Worm (Caenorhabditis elegans): ENCODE results near the gene kcnl-1.

Gene kcnl-1

ce11 chrV:19529168-19529567 is 36.0 kb upstream of the kcnl-1 start:
- TF ChIP-seq peb-1 (tag; optimal IDR thresholded peaks at IDR 0.05) = no peak
- peak; percentile 98 for TF ChIP-seq nhr-25 (tag; optimal IDR thresholded peaks at IDR 0.05)
- TF ChIP-seq nhr-10 (tag; optimal IDR thresholded peaks at IDR 0.05) = peak; percentile 1
- TF ChIP-seq nhr-77 (tag; optimal IDR thresholded peaks at IDR 0.05) = no peak
- TF ChIP-seq mdl-1 (tag; optimal IDR thresholded peaks at IDR 0.05) = peak; percentile 98 to 99
- TF ChIP-seq nhr-12 (tag; optimal IDR thresholded peaks at IDR 0.05) = no peak
- peak; percentile 100 for TF ChIP-seq sma-3 (GFP tag; optimal IDR thresholded peaks at IDR 0.05)
- TF ChIP-seq ama-1 (optimal IDR thresholded peaks at IDR 0.05) = peak; percentile 32
- peak; percentile 80 for TF ChIP-seq gmeb-1 (tag; optimal IDR thresholded peaks at IDR 0.05)
- no peak for TF ChIP-seq R02D3.7 (tag; optimal IDR thresholded peaks at IDR 0.05)
- peak; percentile 79 for TF ChIP-seq nhr-6 (tag; optimal IDR thresholded peaks at IDR 0.05)
- peak; percentile 96 for TF ChIP-seq C34F6.9 (tag; optimal IDR thresholded peaks at IDR 0.05)
- peak; percentile 77 for TF ChIP-seq ztf-4 (tag; optimal IDR thresholded peaks at IDR 0.05)
- TF ChIP-seq dmd-4 (tag; optimal IDR thresholded peaks at IDR 0.05) = no peak
- TF ChIP-seq elt-3 (tag; optimal IDR thresholded peaks at IDR 0.05) = no peak
- peak; percentile 62 for TF ChIP-seq zag-1 (tag; optimal IDR thresholded peaks at IDR 0.05)
- TF ChIP-seq fos-1 (tag; optimal IDR thresholded peaks at IDR 0.05) = peak; percentile 94
- TF ChIP-seq ceh-16 (tag; optimal IDR thresholded peaks at IDR 0.05) = peak; percentile 62
- TF ChIP-seq lin-39 (tag; optimal IDR thresholded peaks at IDR 0.05) = no peak
- TF ChIP-seq ceh-82 (tag; optimal IDR thresholded peaks at IDR 0.05) = peak; percentile 10
- TF ChIP-seq Y55F3AM.14 (GFP tag; optimal IDR thresholded peaks at IDR 0.05) = peak; percentile 89
- TF ChIP-seq lsy-2 (tag; optimal IDR thresholded peaks at IDR 0.05) = peak; percentile 55 to 89
- peak; percentile 98 for TF ChIP-seq nhr-21 (tag; optimal IDR thresholded peaks at IDR 0.05)
- TF ChIP-seq nhr-129 (tag; optimal IDR thresholded peaks at IDR 0.05) = peak; percentile 97
- peak; percentile 63 for TF ChIP-seq snpc-4 (tag; optimal IDR thresholded peaks at IDR 0.05)
- TF ChIP-seq lin-11 (tag; optimal IDR thresholded peaks at IDR 0.05) = peak; percentile 79
- TF ChIP-seq sma-9 (GFP tag; optimal IDR thresholded peaks at IDR 0.05) = peak; percentile 100
- no peak for TF ChIP-seq sma-9 (tag; optimal IDR thresholded peaks at IDR 0.05)
- peak; percentile 81 for TF ChIP-seq mab-5 (tag; optimal IDR thresholded peaks at IDR 0.05)
- TF ChIP-seq egl-27 (tag; optimal IDR thresholded peaks at IDR 0.05) = peak; percentile 98
- peak; percentile 80 for TF ChIP-seq lin-13 (GFP tag; optimal IDR thresholded peaks at IDR 0.05)
- no peak for TF ChIP-seq unc-39 (tag; optimal IDR thresholded peaks at IDR 0.05)
- no peak for TF ChIP-seq aly-2 (tag; optimal IDR thresholded peaks at IDR 0.05)
- no peak for TF ChIP-seq nhr-11 (tag; optimal IDR thresholded peaks at IDR 0.05)
- TF ChIP-seq ZK546.5 (tag; optimal IDR thresholded peaks at IDR 0.05) = no peak
- peak; percentile 63 for TF ChIP-seq unc-62 (GFP tag; optimal IDR thresholded peaks at IDR 0.05)
- TF ChIP-seq elt-1 (tag; optimal IDR thresholded peaks at IDR 0.05) = no peak
- TF ChIP-seq crh-2 (tag; optimal IDR thresholded peaks at IDR 0.05) = peak; percentile 95
- peak; percentile 81 for TF ChIP-seq blmp-1 (tag; optimal IDR thresholded peaks at IDR 0.05; ENCODE audit: insufficient read depth)
- no peak for TF ChIP-seq alr-1 (tag; optimal IDR thresholded peaks at IDR 0.05)
- peak; percentile 97 for TF ChIP-seq sem-4 (tag; optimal IDR thresholded peaks at IDR 0.05)
- TF ChIP-seq nhr-23 (tag; optimal IDR thresholded peaks at IDR 0.05) = no peak
- peak; percentile 95 for TF ChIP-seq F13H6.1 (tag; optimal IDR thresholded peaks at IDR 0.05)
- TF ChIP-seq ztf-11 (tag; optimal IDR thresholded peaks at IDR 0.05) = no peak
- TF ChIP-seq unc-55 (GFP tag; optimal IDR thresholded peaks at IDR 0.05) = peak; percentile 96

DNA sequence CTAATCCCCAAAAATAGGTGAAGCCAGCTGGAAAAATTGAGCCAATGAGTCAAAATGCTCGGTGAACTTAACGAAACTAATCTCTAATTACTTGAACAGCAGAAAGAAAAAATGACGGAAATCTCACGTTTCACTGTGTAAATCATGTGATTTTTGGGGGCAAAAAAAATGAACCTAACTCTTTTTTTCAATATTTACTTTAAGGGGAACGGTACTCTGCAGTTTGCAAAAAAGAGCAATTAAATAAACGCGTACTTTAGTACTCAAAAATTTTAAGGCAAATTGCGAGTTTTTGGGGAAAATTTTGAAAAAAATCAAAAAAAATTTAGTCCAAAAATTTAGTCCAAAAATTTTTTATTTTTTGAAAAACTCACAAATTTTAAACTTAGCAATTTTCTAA is 34.1 kb upstream of the kcnl-1 start:
- TF ChIP-seq sma-9 (GFP tag; optimal IDR thresholded peaks at IDR 0.05) (peak; percentile 20), sma-9 (tag; optimal IDR thresholded peaks at IDR 0.05) (no peak), lin-11 (tag; optimal IDR thresholded peaks at IDR 0.05) (no peak)

ce11 chrV:19533010-19533409 is 32.2 kb upstream of the kcnl-1 start, which contains the start of gene Y43F8B.2:
Y43F8B.2 (minus strand) TSS chrV:19533110.
- TF ChIP-seq R02D3.7 (tag; optimal IDR thresholded peaks at IDR 0.05) (no peak), sma-9 (GFP tag; optimal IDR thresholded peaks at IDR 0.05) (no peak), sma-9 (tag; optimal IDR thresholded peaks at IDR 0.05) (no peak), blmp-1 (tag; optimal IDR thresholded peaks at IDR 0.05; ENCODE audit: insufficient read depth) (no peak), mab-5 (tag; optimal IDR thresholded peaks at IDR 0.05) (no peak)
